Worm (Caenorhabditis elegans): ENCODE measurements around the gene Y41D4B.17.

The Y41D4B.17 gene

ce11 chrIV:1550578-1550977 lies 9.3 kb upstream of the Y41D4B.17 start, which contains the start of gene tag-244:
Gene tag-244 (plus strand): TSS chrIV:1550878.
- TF ChIP-seq nhr-20 (tag; optimal IDR thresholded peaks at IDR 0.05) = no peak
- no peak for TF ChIP-seq nhr-85 (tag)
- TF ChIP-seq skn-1 (tag; optimal IDR thresholded peaks at IDR 0.05) = no peak
- TF ChIP-seq pag-3 (tag; optimal IDR thresholded peaks at IDR 0.05; ENCODE audit: borderline replicate concordance, insufficient read depth) = no peak

- TF ChIP-seq efl-1 (optimal IDR thresholded peaks at IDR 0.05) (no peak), efl-1 (GFP tag; optimal IDR thresholded peaks at IDR 0.05 in 1 of 2) (peak in 1 of 2 experiments; percentile 11), elt-2 (tag; optimal IDR thresholded peaks at IDR 0.05) (peak; percentile 35), efl-3 (GFP tag; optimal IDR thresholded peaks at IDR 0.05) (no peak)
Observed at ce11 chrIV:1553195-1553918, 6.5 kb upstream of the Y41D4B.17 start, which contains the start of gene C34H4.2. Gene C34H4.2 (plus strand): TSS chrIV:1553752.

- TF ChIP-seq nhr-90 (tag; optimal IDR thresholded peaks at IDR 0.05; ENCODE audit: poor library complexity) = no peak
- TF ChIP-seq nhr-11 (tag; optimal IDR thresholded peaks at IDR 0.05) = no peak
- TF ChIP-seq lir-3 (tag; optimal IDR thresholded peaks at IDR 0.05; ENCODE audit: poor library complexity) = no peak
- no peak for TF ChIP-seq unc-62 (GFP tag; optimal IDR thresholded peaks at IDR 0.05)
- TF ChIP-seq efl-1 (optimal IDR thresholded peaks at IDR 0.05) = no peak
- peak in 1 of 2 experiments; percentile 58 for TF ChIP-seq efl-1 (GFP tag; optimal IDR thresholded peaks at IDR 0.05 in 1 of 2)
- TF ChIP-seq jun-1 (tag; optimal IDR thresholded peaks at IDR 0.05) = no peak
- TF ChIP-seq zag-1 (tag; optimal IDR thresholded peaks at IDR 0.05) = no peak
- no peak for TF ChIP-seq xbp-1 (tag; optimal IDR thresholded peaks at IDR 0.05)
- peak; percentile 31 for TF ChIP-seq elt-2 (tag; optimal IDR thresholded peaks at IDR 0.05)
- TF ChIP-seq ceh-90 (tag; optimal IDR thresholded peaks at IDR 0.05) = no peak
Observed at ce11 chrIV:1555021-1555720, 4.7 kb upstream of the Y41D4B.17 start, which contains the start of gene C34H4.1. Gene C34H4.1 (plus strand): TSS chrIV:1555579.

ce11 chrIV:1561884-1562283 lies 2.0 kb downstream of the Y41D4B.17 start, which contains the start of gene hpo-6:
Gene hpo-6 (plus strand): TSS chrIV:1562184.
- TF ChIP-seq C34B4.2 (tag; optimal IDR thresholded peaks at IDR 0.05) = no peak
- no peak for TF ChIP-seq ceh-63 (GFP tag; optimal IDR thresholded peaks at IDR 0.05)
- no peak for TF ChIP-seq tbx-2 (tag; optimal IDR thresholded peaks at IDR 0.05)
- no peak for TF ChIP-seq hlh-4 (tag; optimal IDR thresholded peaks at IDR 0.05)
- no peak for TF ChIP-seq nhr-19 (GFP tag; conservative IDR thresholded peaks at IDR 0.05)

- TF ChIP-seq ceh-8 (GFP tag; optimal IDR thresholded peaks at IDR 0.05) (no peak), tlp-1 (tag; optimal IDR thresholded peaks at IDR 0.05) (no peak), C34B4.2 (tag; optimal IDR thresholded peaks at IDR 0.05) (no peak), zag-1 (tag; optimal IDR thresholded peaks at IDR 0.05) (no peak), unc-62 (GFP tag; optimal IDR thresholded peaks at IDR 0.05) (no peak)
Observed at ce11 chrIV:1563476-1564131, 3.7 kb downstream of the Y41D4B.17 start, which contains the start of gene Y41D4B.15. Gene Y41D4B.15 (plus strand): TSS chrIV:1564081.

ce11 chrIV:1565725-1566124 lies 5.8 kb downstream of the Y41D4B.17 start:
- TF ChIP-seq nhr-76 (tag; optimal IDR thresholded peaks at IDR 0.05) (no peak), sup-37 (GFP tag; optimal IDR thresholded peaks at IDR 0.05) (no peak), Y116A8C.19 (tag; optimal IDR thresholded peaks at IDR 0.05; ENCODE audit: borderline replicate concordance) (no peak), nhr-85 (tag) (no peak), hlh-4 (tag; optimal IDR thresholded peaks at IDR 0.05) (no peak), pax-3 (tag; optimal IDR thresholded peaks at IDR 0.05) (no peak), snu-23 (GFP tag; optimal IDR thresholded peaks at IDR 0.05) (no peak), grh-1 (GFP tag; IDR thresholded peaks at IDR 0.05) (no peak), ets-5 (GFP tag; IDR thresholded peaks at IDR 0.05) (no peak), mdl-1 (tag; optimal IDR thresholded peaks at IDR 0.05) (no peak)
